Worm (Caenorhabditis elegans) whole organism, L1 larva: ENCODE measurements around the gene ttr-13.
A peak's percentile ranks its signal among the peaks of the same experiment; 100 is the strongest.

Source experiments
- aha-1 ChIP-seq: fragments of 150-350 bp; optimal IDR thresholded peaks from 2 replicates; lab custom pipeline; 2014; ENCODE audit warnings: missing biosample characterization, missing genetic modification characterization
- alr-1 ChIP-seq: fragments of 200-800 bp; sonication (Bioruptor generic); optimal IDR thresholded peaks from 2 replicates; lab custom pipeline; 2018; ENCODE audit warnings: borderline replicate concordance, mild to moderate bottlenecking, missing genetic modification characterization, missing compliant biosample characterization
- aly-2 ChIP-seq: fragments of 150-350 bp; optimal IDR thresholded peaks from 2 replicates; lab custom pipeline; 2014; ENCODE audit warnings: missing biosample characterization, missing genetic modification characterization
- ama-1 ChIP-seq: fragments of 150-350 bp; optimal IDR thresholded peaks from 2 replicates; lab custom pipeline; 2014
- blmp-1 ChIP-seq: fragments of 150-350 bp; optimal IDR thresholded peaks from 2 replicates; lab custom pipeline; 2014; ENCODE audit warnings: missing biosample characterization, missing genetic modification characterization
- ceh-63 ChIP-seq: fragments of 200-800 bp; sonication (Bioruptor generic); optimal IDR thresholded peaks from 2 replicates; lab custom pipeline; 2018; ENCODE audit warnings: mild to moderate bottlenecking, missing genetic modification characterization, missing compliant biosample characterization
- ceh-8 ChIP-seq: fragments of 200-800 bp; sonication (Bioruptor generic); optimal IDR thresholded peaks from 2 replicates; lab custom pipeline; 2018; ENCODE audit warnings: mild to moderate bottlenecking, missing genetic modification characterization, moderate library complexity, missing compliant biosample characterization
- ces-1 ChIP-seq: fragments of 150-350 bp; optimal IDR thresholded peaks from 2 replicates; lab custom pipeline; 2014; ENCODE audit warnings: missing biosample characterization, missing genetic modification reagents, missing genetic modification characterization
- dpl-1 ChIP-seq, 3 experiments: fragments of 150-350 bp in 2 of 3; sonication (generic microtip) in 1 of 3; optimal IDR thresholded peaks; 2 replicates each; lab custom pipeline; 2014 to 2017; ENCODE audit warnings: missing biosample characterization in 3 of 3, missing genetic modification characterization in 3 of 3, missing genetic modification reagents in 3 of 3
- efl-1 ChIP-seq, 4 experiments: fragments of 150-350 bp; optimal IDR thresholded peaks in 3 of 4; peaks in 1 of 4; 1 replicate in 1 of 4; 2 replicates in 3 of 4; lab custom pipeline; 2014; ENCODE audit warnings: missing biosample characterization in 2 of 4, missing genetic modification characterization in 2 of 4, missing genetic modification reagents in 2 of 4
- efl-3 ChIP-seq: fragments of 200-800 bp; sonication (Bioruptor generic); optimal IDR thresholded peaks from 2 replicates; lab custom pipeline; 2018; ENCODE audit warnings: mild to moderate bottlenecking, missing genetic modification characterization, missing compliant biosample characterization
- elt-2 ChIP-seq: sonication (generic microtip); optimal IDR thresholded peaks from 2 replicates; lab custom pipeline; 2016; ENCODE audit warnings: missing genetic modification characterization, mild to moderate bottlenecking, inconsistent platforms, missing compliant biosample characterization, missing genetic modification reagents
- elt-3 ChIP-seq, 6 experiments: fragments of 150-350 bp in 1 of 6; sonication (generic microtip); optimal IDR thresholded peaks; 2 replicates each; lab custom pipeline; 2017 to 2018; ENCODE audit warnings: missing biosample characterization in 6 of 6, missing genetic modification characterization in 6 of 6, inconsistent platforms in 1 of 6
- fkh-10 ChIP-seq: sonication (generic microtip); optimal IDR thresholded peaks from 2 replicates; lab custom pipeline; 2017; ENCODE audit warnings: missing biosample characterization, missing genetic modification reagents, missing genetic modification characterization
- fkh-4 ChIP-seq: sonication (generic microtip); optimal IDR thresholded peaks from 2 replicates; lab custom pipeline; 2016; ENCODE audit warnings: missing compliant biosample characterization, missing genetic modification characterization, borderline replicate concordance
- fkh-8 ChIP-seq: sonication (generic microtip); optimal IDR thresholded peaks from 2 replicates; lab custom pipeline; 2016; ENCODE audit warnings: mild to moderate bottlenecking, missing genetic modification characterization, missing compliant biosample characterization
- grh-1 ChIP-seq: fragments of 200-800 bp; sonication (Bioruptor generic); IDR thresholded peaks from 2 replicates; pipeline ENCODE4 v1.3.6; 2022; ENCODE audit warnings: missing genetic modification reagents, missing genetic modification characterization, missing compliant biosample characterization
- jun-1 ChIP-seq: fragments of 150-350 bp; optimal IDR thresholded peaks from 2 replicates; lab custom pipeline; 2014; ENCODE audit warnings: missing biosample characterization, missing genetic modification reagents, missing genetic modification characterization
- lin-14 ChIP-seq: fragments of 200-800 bp; sonication (Bioruptor generic); optimal IDR thresholded peaks from 2 replicates; lab custom pipeline; 2018; ENCODE audit warnings: mild to moderate bottlenecking, missing genetic modification characterization, moderate library complexity, missing compliant biosample characterization
- lir-3 ChIP-seq: sonication (generic microtip); optimal IDR thresholded peaks from 2 replicates; lab custom pipeline; 2016; ENCODE audit warnings: mild to moderate bottlenecking, missing genetic modification characterization, moderate library complexity, missing compliant biosample characterization; ENCODE audit not compliant: poor library complexity
- mab-9 ChIP-seq: fragments of 200-800 bp; sonication (Bioruptor generic); IDR thresholded peaks from 2 replicates; pipeline ENCODE4 v1.3.6; 2022; ENCODE audit warnings: missing genetic modification reagents, missing genetic modification characterization, missing compliant biosample characterization
- mef-2 ChIP-seq: fragments of 150-350 bp; optimal IDR thresholded peaks from 2 replicates; lab custom pipeline; 2014; ENCODE audit warnings: missing biosample characterization, missing genetic modification characterization
- nhr-19 ChIP-seq: fragments of 200-800 bp; sonication (Bioruptor generic); conservative IDR thresholded peaks from 2 replicates; pipeline ENCODE4 v1.3.6; 2022; ENCODE audit warnings: missing genetic modification characterization, missing compliant biosample characterization
- nhr-28 ChIP-seq: fragments of 150-350 bp; optimal IDR thresholded peaks from 2 replicates; lab custom pipeline; 2014; ENCODE audit warnings: missing biosample characterization, missing genetic modification characterization
- nhr-47 ChIP-seq: sonication (generic microtip); optimal IDR thresholded peaks from 2 replicates; lab custom pipeline; 2016; ENCODE audit warnings: mild to moderate bottlenecking, missing genetic modification characterization, moderate library complexity, missing compliant biosample characterization
- nhr-76 ChIP-seq: sonication (generic microtip); optimal IDR thresholded peaks from 2 replicates; lab custom pipeline; 2017; ENCODE audit warnings: missing biosample characterization, missing genetic modification characterization
- nhr-90 ChIP-seq: sonication (generic microtip); optimal IDR thresholded peaks from 2 replicates; lab custom pipeline; 2016; ENCODE audit warnings: mild to moderate bottlenecking, missing genetic modification characterization, missing compliant biosample characterization; ENCODE audit not compliant: poor library complexity
- pag-3 ChIP-seq: sonication (generic microtip); optimal IDR thresholded peaks from 2 replicates; lab custom pipeline; 2017; ENCODE audit warnings: missing genetic modification characterization, mild to moderate bottlenecking, missing compliant biosample characterization, antibody characterized with exemption, borderline replicate concordance; ENCODE audit not compliant: insufficient read depth
- pqm-1 ChIP-seq: sonication (generic microtip); optimal IDR thresholded peaks from 3 replicates; lab custom pipeline; 2017; ENCODE audit warnings: missing biosample characterization, missing genetic modification characterization
- rnt-1 ChIP-seq: sonication (generic microtip); optimal IDR thresholded peaks from 2 replicates; lab custom pipeline; 2016; ENCODE audit warnings: mild to moderate bottlenecking, missing genetic modification characterization, moderate library complexity, missing compliant biosample characterization
- snpc-4 ChIP-seq: fragments of 150-350 bp; optimal IDR thresholded peaks from 2 replicates; lab custom pipeline; 2014; ENCODE audit warnings: missing biosample characterization, missing genetic modification characterization
- sox-4 ChIP-seq: sonication (generic microtip); optimal IDR thresholded peaks from 2 replicates; lab custom pipeline; 2016; ENCODE audit warnings: missing genetic modification characterization, missing compliant biosample characterization
- sptf-1 ChIP-seq: fragments of 150-350 bp; optimal IDR thresholded peaks from 2 replicates; lab custom pipeline; 2014; ENCODE audit warnings: missing biosample characterization, missing genetic modification characterization
- sup-37 ChIP-seq: fragments of 200-800 bp; sonication (Bioruptor generic); optimal IDR thresholded peaks from 2 replicates; lab custom pipeline; 2018; ENCODE audit warnings: mild to moderate bottlenecking, missing genetic modification characterization, missing compliant biosample characterization
- unc-62 ChIP-seq: fragments of 150-350 bp; optimal IDR thresholded peaks from 2 replicates; lab custom pipeline; 2014; ENCODE audit warnings: missing biosample characterization, missing genetic modification reagents, missing genetic modification characterization
- unc-86 ChIP-seq: sonication (generic microtip); optimal IDR thresholded peaks from 2 replicates; lab custom pipeline; 2016; ENCODE audit warnings: missing genetic modification characterization, missing compliant biosample characterization
- ztf-4 ChIP-seq: fragments of 150-350 bp; optimal IDR thresholded peaks from 2 replicates; lab custom pipeline; 2014; ENCODE audit warnings: missing biosample characterization, missing genetic modification characterization

ttr-13 gene

DNA sequence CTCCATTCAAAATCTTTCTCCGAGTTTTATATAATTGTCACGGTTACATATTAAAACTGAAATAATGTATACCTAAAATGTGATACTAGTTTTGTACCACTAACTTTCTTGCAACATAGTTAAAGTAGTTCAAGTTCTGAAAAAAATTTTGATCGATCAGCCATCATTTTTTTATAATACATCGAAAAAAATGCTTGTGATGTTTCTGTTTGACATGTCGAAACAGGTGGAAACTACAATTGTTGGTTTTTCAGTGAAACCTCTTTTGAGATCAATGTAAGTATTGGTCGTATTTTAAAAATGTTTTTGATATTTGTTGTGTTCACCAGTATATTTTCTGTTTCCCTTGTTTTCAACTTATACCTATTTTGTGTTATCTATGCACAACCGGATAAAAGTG is 2.5 kb upstream of the ttr-13 start, which contains the start of gene srxa-14:
Gene srxa-14 (plus strand): TSS at position 301 of the 400 bp plus-strand sequence.
- no peak for TF ChIP-seq dpl-1 (GFP tag; optimal IDR thresholded peaks at IDR 0.05; lab: Kevin White, UChicago)
- no peak for TF ChIP-seq ama-1 (lab: Kevin White, UChicago)
- TF ChIP-seq ceh-63 (GFP tag; lab: Kevin White, UChicago) = no peak
- TF ChIP-seq fkh-4 (tag; lab: Kevin White, UChicago) = no peak
- no peak for TF ChIP-seq rnt-1 (tag; lab: Kevin White, UChicago)
- TF ChIP-seq jun-1 = no peak
- no peak for TF ChIP-seq ceh-8 (GFP tag; lab: Kevin White, UChicago)
- no peak for TF ChIP-seq ztf-4 (tag; lab: Kevin White, UChicago)
- no peak for TF ChIP-seq mef-2 (tag; lab: Kevin White, UChicago)
- no peak for TF ChIP-seq nhr-90 (tag; lab: Kevin White, UChicago)
- no peak for TF ChIP-seq unc-62 (GFP tag; lab: Kevin White, UChicago)
- TF ChIP-seq fkh-8 (tag; lab: Kevin White, UChicago) = no peak
- no peak for TF ChIP-seq lir-3 (tag; lab: Kevin White, UChicago)
- no peak for TF ChIP-seq nhr-28 (tag; lab: Kevin White, UChicago)
- TF ChIP-seq lin-14 (GFP tag; lab: Kevin White, UChicago) = no peak

DNA sequence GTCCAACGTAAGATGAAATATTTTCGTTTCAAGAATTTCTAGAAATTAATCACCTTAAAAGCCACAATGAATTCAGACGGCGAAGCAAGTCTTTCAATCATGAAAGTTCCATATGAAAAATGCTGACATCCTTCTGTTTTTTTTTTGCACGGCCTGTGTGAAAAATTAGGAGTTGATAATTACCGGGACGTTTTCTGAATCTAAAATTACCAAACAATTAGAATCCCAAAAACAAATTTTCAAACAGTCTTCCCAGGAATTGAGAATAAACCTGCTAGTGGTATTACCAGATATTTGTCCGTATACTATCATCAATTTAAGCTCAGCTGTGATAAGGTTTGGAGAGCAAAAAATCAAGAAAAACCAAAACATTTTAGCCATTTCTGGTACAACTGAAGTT is 1.6 kb upstream of the ttr-13 start, which contains the start of gene Y44A6B.3:
Gene Y44A6B.3 (minus strand): TSS at position 101 of the 400 bp plus-strand sequence.
- TF ChIP-seq nhr-90 (tag; lab: Kevin White, UChicago) (no peak), pqm-1 (no peak), ceh-8 (GFP tag; lab: Kevin White, UChicago) (no peak), lin-14 (GFP tag; lab: Kevin White, UChicago) (no peak), fkh-8 (tag; lab: Kevin White, UChicago) (no peak), efl-1 (optimal IDR thresholded peaks at IDR 0.05; lab: Kevin White, UChicago) (no peak), efl-1 (GFP tag; optimal IDR thresholded peaks at IDR 0.05 in 1 of 2; lab: Kevin White, UChicago) (peak in 1 of 2 experiments; percentile 1), alr-1 (no peak), grh-1 (GFP tag; lab: Robert Waterston, UW) (no peak)

DNA sequence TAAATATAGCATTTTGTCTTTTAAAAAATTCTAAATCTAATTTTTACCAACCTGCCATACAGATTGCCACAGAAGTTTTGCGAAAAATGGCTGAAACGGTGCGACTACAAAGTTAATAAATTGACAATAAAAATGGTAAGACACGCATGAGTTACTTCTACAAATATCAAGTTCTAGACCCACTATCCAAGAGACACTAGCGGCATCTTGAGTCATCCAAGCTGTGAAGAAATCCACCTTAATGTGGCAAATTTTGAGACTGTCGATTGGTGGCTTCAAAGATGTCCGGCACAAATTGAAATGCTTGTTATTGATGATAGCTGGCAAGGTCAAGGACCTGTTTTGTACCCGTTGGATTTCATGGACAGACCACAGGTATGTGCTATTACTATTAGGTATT is 2.4 kb downstream of the ttr-13 start, which contains the start of gene F46B3.16:
Gene F46B3.16 (plus strand): TSS at position 301 of the 400 bp plus-strand sequence.
- TF ChIP-seq nhr-76 (tag; lab: Kevin White, UChicago) (no peak), lin-14 (GFP tag; lab: Kevin White, UChicago) (no peak), snpc-4 (tag; lab: Kevin White, UChicago) (no peak), elt-2 (tag; lab: Kevin White, UChicago) (no peak), pag-3 (tag; lab: Kevin White, UChicago) (no peak), unc-86 (tag; lab: Kevin White, UChicago) (no peak), sox-4 (tag; lab: Kevin White, UChicago) (no peak), ceh-8 (GFP tag; lab: Kevin White, UChicago) (no peak), grh-1 (GFP tag; lab: Robert Waterston, UW) (no peak), sptf-1 (no peak)
- TF ChIP-seq, all 84 proteins: peak for 0

DNA sequence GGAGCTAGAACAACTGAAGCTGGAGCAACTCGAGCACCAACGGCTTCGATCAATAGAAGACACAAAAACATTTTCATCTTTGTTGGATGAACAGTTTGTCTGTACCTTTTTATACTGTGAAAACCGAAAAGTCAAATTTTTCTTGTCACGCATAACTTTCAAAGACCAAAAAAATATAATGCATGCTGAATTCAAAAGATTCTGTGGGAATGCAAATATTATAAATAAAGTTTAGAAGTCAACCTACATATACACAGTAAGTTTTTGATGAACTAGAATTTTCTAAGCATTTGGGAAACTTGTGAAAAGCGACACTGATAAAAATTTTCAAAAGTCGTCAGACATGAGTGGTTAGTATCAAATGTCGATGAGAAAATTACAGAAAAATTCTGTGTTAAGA is 3.1 kb downstream of the ttr-13 start, which contains the start of gene F46B3.15:
Gene F46B3.15 (minus strand): TSS at position 101 of the 400 bp plus-strand sequence.
- TF ChIP-seq sup-37 (GFP tag; lab: Kevin White, UChicago) (no peak), mab-9 (no peak), dpl-1 (GFP tag; optimal IDR thresholded peaks at IDR 0.05; lab: Kevin White, UChicago) (no peak), aly-2 (tag; lab: Kevin White, UChicago) (no peak), snpc-4 (tag; lab: Kevin White, UChicago) (no peak), unc-86 (tag; lab: Kevin White, UChicago) (no peak), elt-3 (tag; optimal IDR thresholded peaks at IDR 0.05; lab: Kevin White, UChicago) (no peak), fkh-10 (GFP tag; lab: Kevin White, UChicago) (no peak), ceh-63 (GFP tag; lab: Kevin White, UChicago) (no peak), nhr-19 (no peak), aha-1 (tag; lab: Kevin White, UChicago) (no peak), efl-3 (GFP tag; lab: Kevin White, UChicago) (no peak), nhr-47 (tag; lab: Kevin White, UChicago) (no peak), blmp-1 (tag; lab: Kevin White, UChicago) (no peak), ces-1 (GFP tag; lab: Kevin White, UChicago) (no peak)
